Fruit fly (Drosophila melanogaster) whole organism, prepupa: ENCODE measurements around the gene Golgin104.
A peak's percentile ranks its signal among the peaks of the same experiment; 100 is the strongest.

Experiments used
- Blimp-1 ChIP-seq: fragments of 200-800 bp; sonication (Bioruptor generic); optimal IDR thresholded peaks from 3 replicates; lab custom pipeline; 2017; ENCODE audit warnings: missing biosample characterization, missing genetic modification characterization, mild to moderate bottlenecking, moderate library complexity, missing genetic modification reagents
- CG10631 ChIP-seq: fragments of 200-800 bp; sonication (Bioruptor generic); optimal IDR thresholded peaks from 2 replicates; lab custom pipeline; 2016; ENCODE audit warnings: missing biosample characterization, missing genetic modification characterization
- CG11902 ChIP-seq: fragments of 200-800 bp; sonication (Bioruptor generic); optimal IDR thresholded peaks from 3 replicates; lab custom pipeline; 2016; ENCODE audit warnings: missing biosample characterization, missing genetic modification characterization
- CG15336 ChIP-seq: fragments of 200-800 bp; sonication (Bioruptor generic); IDR thresholded peaks from 2 replicates; pipeline ENCODE4 v1.3.6; 2022; ENCODE audit warnings: missing biosample characterization, missing genetic modification characterization
- CG3032 ChIP-seq: fragments of 200-800 bp; optimal IDR thresholded peaks from 2 replicates; lab custom pipeline; 2019; ENCODE audit warnings: missing biosample characterization, mild to moderate bottlenecking, missing genetic modification characterization, moderate library complexity
- CG31627 ChIP-seq: fragments of 200-800 bp; sonication (Bioruptor generic); optimal IDR thresholded peaks from 3 replicates; lab custom pipeline; 2016; ENCODE audit warnings: missing biosample characterization, missing genetic modification characterization
- CG34406 ChIP-seq: fragments of 200-800 bp; sonication (Bioruptor generic); optimal IDR thresholded peaks from 3 replicates; lab custom pipeline; 2016; ENCODE audit warnings: missing biosample characterization, missing genetic modification characterization
- CG3919 ChIP-seq: fragments of 200-800 bp; sonication (Bioruptor generic); optimal IDR thresholded peaks from 3 replicates; lab custom pipeline; 2016; ENCODE audit warnings: missing biosample characterization, missing genetic modification characterization
- CG4318 ChIP-seq: fragments of 200-800 bp; sonication (Bioruptor generic); optimal IDR thresholded peaks from 3 replicates; lab custom pipeline; 2017; ENCODE audit warnings: missing biosample characterization, mild to moderate bottlenecking, missing genetic modification characterization
- CG8319 ChIP-seq: fragments of 200-800 bp; sonication (Bioruptor generic); optimal IDR thresholded peaks from 3 replicates; lab custom pipeline; 2016; ENCODE audit warnings: missing biosample characterization, missing genetic modification characterization
- CG8632 ChIP-seq: fragments of 200-800 bp; sonication (Bioruptor generic); optimal IDR thresholded peaks from 3 replicates; lab custom pipeline; 2016; ENCODE audit warnings: missing biosample characterization, missing genetic modification characterization
- CG9139 ChIP-seq: fragments of 200-800 bp; sonication (Bioruptor generic); optimal IDR thresholded peaks from 3 replicates; lab custom pipeline; 2017; ENCODE audit warnings: missing biosample characterization, mild to moderate bottlenecking, missing genetic modification characterization
- Eip78C ChIP-seq: fragments of 200-800 bp; sonication (Bioruptor generic); peaks from one replicate; lab custom pipeline; 2016; ENCODE audit warnings: missing biosample characterization, missing genetic modification characterization
- Eip93F ChIP-seq: fragments of 200-800 bp; sonication (Bioruptor generic); optimal IDR thresholded peaks from 2 replicates; lab custom pipeline; 2016; ENCODE audit warnings: missing biosample characterization, mild to moderate bottlenecking, missing genetic modification characterization
- Ets21C ChIP-seq: fragments of 200-800 bp; sonication (Bioruptor generic); optimal IDR thresholded peaks from 3 replicates; lab custom pipeline; 2016; ENCODE audit warnings: missing biosample characterization, missing genetic modification characterization
- Ets96B ChIP-seq: fragments of 200-800 bp; optimal IDR thresholded peaks from 2 replicates; lab custom pipeline; 2019; ENCODE audit warnings: missing biosample characterization, mild to moderate bottlenecking, missing genetic modification characterization, moderate library complexity
- Hr38 ChIP-seq: sonication (Bioruptor generic); optimal IDR thresholded peaks from 2 replicates; lab custom pipeline; 2016; ENCODE audit warnings: missing biosample characterization, missing genetic modification characterization
- Hr39 ChIP-seq: fragments of 200-800 bp; sonication (Bioruptor generic); optimal IDR thresholded peaks from 2 replicates; lab custom pipeline; 2016; ENCODE audit warnings: missing biosample characterization, missing genetic modification characterization
- Hr4 ChIP-seq: fragments of 200-800 bp; sonication (Bioruptor generic); optimal IDR thresholded peaks from 3 replicates; lab custom pipeline; 2016; ENCODE audit warnings: missing biosample characterization, missing genetic modification characterization
- Lpt ChIP-seq: fragments of 200-800 bp; sonication (Bioruptor generic); optimal IDR thresholded peaks from 3 replicates; lab custom pipeline; 2016; ENCODE audit warnings: missing biosample characterization, missing genetic modification characterization
- Met ChIP-seq: fragments of 200-800 bp; sonication (Bioruptor generic); optimal IDR thresholded peaks from 3 replicates; lab custom pipeline; 2016; ENCODE audit warnings: missing biosample characterization, missing genetic modification characterization
- OdsH ChIP-seq: fragments of 200-800 bp; sonication (Bioruptor generic); optimal IDR thresholded peaks from 3 replicates; lab custom pipeline; 2016; ENCODE audit warnings: missing biosample characterization, missing genetic modification characterization
- Smox ChIP-seq: fragments of 200-800 bp; sonication (Bioruptor generic); optimal IDR thresholded peaks from 3 replicates; lab custom pipeline; 2016; ENCODE audit warnings: missing biosample characterization, missing genetic modification characterization
- Sox102F ChIP-seq: fragments of 200-800 bp; sonication (Bioruptor generic); optimal IDR thresholded peaks from 2 replicates; lab custom pipeline; 2016; ENCODE audit warnings: missing biosample characterization, mild to moderate bottlenecking, missing genetic modification characterization
- cyc ChIP-seq: fragments of 200-800 bp; sonication (Bioruptor generic); optimal IDR thresholded peaks from 3 replicates; lab custom pipeline; 2016; ENCODE audit warnings: missing biosample characterization, missing genetic modification characterization
- dac ChIP-seq: fragments of 200-800 bp; sonication (Bioruptor generic); optimal IDR thresholded peaks from 2 replicates; lab custom pipeline; 2017; ENCODE audit warnings: missing biosample characterization, mild to moderate bottlenecking, missing genetic modification characterization
- eg ChIP-seq: fragments of 200-800 bp; sonication (Bioruptor generic); IDR thresholded peaks from 3 replicates; pipeline ENCODE4 v1.3.6; 2022; ENCODE audit warnings: missing biosample characterization, missing genetic modification characterization
- esn ChIP-seq: fragments of 200-800 bp; sonication (Bioruptor generic); optimal IDR thresholded peaks from 2 replicates; lab custom pipeline; 2016; ENCODE audit warnings: missing biosample characterization, mild to moderate bottlenecking, missing genetic modification characterization, moderate library complexity
- fd59A ChIP-seq: fragments of 200-800 bp; sonication (Bioruptor generic); optimal IDR thresholded peaks from 2 replicates; lab custom pipeline; 2017; ENCODE audit warnings: missing biosample characterization, mild to moderate bottlenecking, missing genetic modification characterization, missing genetic modification reagents
- fd85E ChIP-seq: fragments of 200-800 bp; sonication (Bioruptor generic); optimal IDR thresholded peaks from 3 replicates; lab custom pipeline; 2016; ENCODE audit warnings: missing biosample characterization, missing genetic modification characterization
- fkh ChIP-seq: fragments of 200-800 bp; sonication (Bioruptor generic); optimal IDR thresholded peaks from 3 replicates; lab custom pipeline; 2017; ENCODE audit warnings: missing biosample characterization, mild to moderate bottlenecking, missing genetic modification characterization, moderate library complexity
- net ChIP-seq: fragments of 200-800 bp; sonication (Bioruptor generic); optimal IDR thresholded peaks from 3 replicates; lab custom pipeline; 2016; ENCODE audit warnings: missing biosample characterization, missing genetic modification characterization
- ss ChIP-seq, 2 experiments: fragments of 200-800 bp; sonication (Bioruptor generic); optimal IDR thresholded peaks; 2 replicates in 1 of 2; 3 replicates in 1 of 2; lab custom pipeline; 2017 to 2018; ENCODE audit warnings: mild to moderate bottlenecking in 2 of 2, missing biosample characterization in 2 of 2, missing genetic modification characterization in 2 of 2, moderate library complexity in 1 of 2
- svp ChIP-seq: fragments of 200-800 bp; sonication (Bioruptor generic); peaks from one replicate; lab custom pipeline; 2016; ENCODE audit warnings: missing biosample characterization, missing genetic modification characterization
- vri ChIP-seq: fragments of 200-800 bp; sonication (Bioruptor generic); optimal IDR thresholded peaks from 3 replicates; lab custom pipeline; 2016; ENCODE audit warnings: missing biosample characterization, mild to moderate bottlenecking, missing genetic modification characterization

The Golgin104 gene

DNA sequence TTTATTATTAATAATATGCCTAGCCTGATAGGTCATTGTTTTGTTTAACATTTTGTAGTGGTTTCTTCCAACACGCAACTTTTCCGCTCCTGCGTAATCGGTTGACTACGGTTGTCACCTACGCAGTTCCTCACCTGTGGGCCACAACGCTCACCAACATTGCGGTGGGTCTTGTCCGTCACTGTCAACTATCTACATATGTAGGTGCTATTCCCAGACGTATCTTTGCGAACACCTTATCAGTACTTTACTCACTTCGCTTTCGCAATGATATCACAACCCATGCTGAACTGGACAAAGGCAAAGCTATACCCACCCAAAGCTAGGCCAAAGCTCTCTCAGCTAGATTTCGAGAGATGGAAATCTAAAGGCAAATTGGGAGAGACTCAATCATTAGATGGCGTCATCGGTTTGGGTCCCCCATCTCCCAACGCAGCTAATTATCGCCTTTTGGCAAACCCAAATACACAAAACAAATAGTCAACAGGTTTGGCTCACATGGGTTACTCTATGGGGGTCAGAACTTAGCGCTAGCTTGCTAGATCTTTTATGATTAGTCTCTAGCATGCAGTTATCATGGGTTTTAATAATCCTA is 4.5 kb upstream of the Golgin104 start:
- TF ChIP-seq net (GFP tag; lab: Kevin White, UChicago) (no peak), eg (GFP tag; lab: Robert Waterston, UW) (no peak), Lpt (GFP tag; lab: Kevin White, UChicago) (no peak), CG3919 (GFP tag; lab: Kevin White, UChicago) (no peak), fkh (peak; percentile 62), Eip78C (GFP tag; lab: Kevin White, UChicago) (peak; percentile 40), vri (GFP tag; lab: Kevin White, UChicago) (peak; percentile 72), ss (GFP tag; optimal IDR thresholded peaks at IDR 0.05; lab: Kevin White, UChicago) (no peak)

DNA sequence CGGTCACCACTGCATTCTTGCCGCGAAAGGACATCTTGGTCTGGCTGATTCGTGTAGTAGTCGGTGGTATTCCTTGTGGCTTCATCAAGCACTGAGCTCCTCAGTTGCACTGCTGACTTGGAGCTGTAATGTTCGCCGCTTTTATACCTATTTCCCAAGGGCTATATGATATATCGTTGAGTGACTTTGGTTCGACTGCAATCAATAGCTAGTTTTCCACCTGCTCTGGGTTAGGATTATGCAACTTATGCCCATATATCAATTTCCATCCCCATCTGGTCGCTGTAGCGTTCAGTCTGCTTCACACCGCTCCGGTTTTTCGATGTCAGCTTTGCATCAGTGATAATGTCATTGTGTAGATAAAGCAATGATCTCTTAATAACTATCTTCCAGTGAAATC is 2.4 kb upstream of the Golgin104 start, which contains the start of gene Pdh:
TSS of gene Pdh (minus strand) at position 101 of the 400 bp plus-strand sequence.
- no peak for TF ChIP-seq dac (GFP tag; lab: Kevin White, UChicago)
- no peak for TF ChIP-seq fd59A (GFP tag; lab: Kevin White, UChicago)
- TF ChIP-seq CG31627 (GFP tag; lab: Kevin White, UChicago), result no peak
- TF ChIP-seq Hr4 (GFP tag; lab: Kevin White, UChicago), result no peak
- TF ChIP-seq fd85E, result no peak
- peak; percentile 1 for TF ChIP-seq Eip78C (GFP tag; lab: Kevin White, UChicago)

DNA sequence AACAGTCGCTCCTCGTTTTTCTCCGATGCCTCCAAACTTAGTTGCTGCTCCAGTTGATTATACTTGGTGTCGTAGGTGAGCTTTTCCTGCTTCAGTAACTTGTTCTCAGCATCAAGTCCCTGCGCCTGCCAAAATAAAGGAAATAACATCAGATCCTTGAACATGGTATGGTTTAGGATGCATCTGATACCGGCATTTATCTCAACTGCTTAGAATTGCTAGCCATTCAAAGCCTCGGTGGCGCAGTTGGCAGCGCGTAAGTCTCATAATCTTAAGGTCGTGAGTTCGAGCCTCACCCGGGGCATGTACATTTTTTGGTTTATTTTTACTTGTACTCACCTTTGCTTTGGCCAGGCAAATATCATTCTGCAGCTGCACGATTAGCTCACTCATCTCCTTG is 2.1 kb downstream of the Golgin104 start:
- TF ChIP-seq Met (GFP tag; lab: Kevin White, UChicago) (no peak), cyc (GFP tag; lab: Kevin White, UChicago) (no peak), CG34406 (GFP tag; lab: Kevin White, UChicago) (no peak), CG4318 (GFP tag; lab: Kevin White, UChicago) (no peak), OdsH (GFP tag; lab: Kevin White, UChicago) (no peak), CG9139 (GFP tag; lab: Kevin White, UChicago) (no peak), Eip93F (GFP tag; lab: Kevin White, UChicago) (no peak), Lpt (GFP tag; lab: Kevin White, UChicago) (no peak), fkh (no peak), CG8319 (GFP tag; lab: Kevin White, UChicago) (no peak), Hr38 (GFP tag; lab: Kevin White, UChicago) (no peak), svp (GFP tag; lab: Kevin White, UChicago) (no peak), CG3919 (GFP tag; lab: Kevin White, UChicago) (no peak), CG15336 (GFP tag; lab: Robert Waterston, UW) (no peak), CG11902 (no peak), Eip78C (GFP tag; lab: Kevin White, UChicago) (no peak), Smox (GFP tag; lab: Kevin White, UChicago) (no peak), esn (GFP tag; lab: Kevin White, UChicago) (no peak), vri (GFP tag; lab: Kevin White, UChicago) (no peak)

DNA sequence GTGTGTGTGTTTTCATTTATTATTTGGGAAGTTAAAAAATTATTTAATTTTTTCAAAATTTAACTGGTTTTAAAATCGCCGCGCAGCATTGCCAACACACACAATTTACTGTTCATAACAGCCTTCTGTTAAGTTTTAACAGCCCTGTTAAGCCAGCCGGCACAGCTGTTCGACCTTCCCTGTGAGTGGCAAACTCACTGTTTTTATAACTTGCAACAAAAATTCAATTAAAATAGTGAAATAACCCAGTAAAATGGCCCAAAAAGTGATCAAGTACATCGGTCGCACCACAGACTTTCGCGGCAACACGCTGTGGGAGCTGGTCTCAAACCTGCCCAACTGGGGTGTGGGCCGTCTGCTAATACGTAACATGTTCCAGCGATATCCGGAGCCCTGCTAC is 3.8 kb downstream of the Golgin104 start, which contains the start of gene mRpS34:
TSS of gene mRpS34 (plus strand) at position 161 of the 400 bp plus-strand sequence.
- TF ChIP-seq CG3032 (tag; lab: Kevin White, UChicago) (no peak), CG8632 (GFP tag; lab: Kevin White, UChicago) (no peak), Hr39 (GFP tag; lab: Kevin White, UChicago) (no peak), fd85E (no peak), CG34406 (GFP tag; lab: Kevin White, UChicago) (no peak), CG31627 (GFP tag; lab: Kevin White, UChicago) (no peak), Hr38 (GFP tag; lab: Kevin White, UChicago) (no peak), Met (GFP tag; lab: Kevin White, UChicago) (no peak), Sox102F (GFP tag; lab: Kevin White, UChicago) (no peak), eg (GFP tag; lab: Robert Waterston, UW) (no peak), Ets96B (no peak), CG10631 (GFP tag; lab: Kevin White, UChicago) (no peak), CG8319 (GFP tag; lab: Kevin White, UChicago) (no peak), cyc (GFP tag; lab: Kevin White, UChicago) (no peak), Eip93F (GFP tag; lab: Kevin White, UChicago) (no peak), Blimp-1 (GFP tag; lab: Kevin White, UChicago) (no peak), CG15336 (GFP tag; lab: Robert Waterston, UW) (no peak), Lpt (GFP tag; lab: Kevin White, UChicago) (no peak), Ets21C (no peak), CG4318 (GFP tag; lab: Kevin White, UChicago) (no peak)
